Fruit fly (Drosophila melanogaster) whole organism, embryonic: ENCODE results near the gene Chchd3.

Experiments used
- Aef1 ChIP-seq: fragments of 200-800 bp; sonication (Bioruptor generic); IDR thresholded peaks from 3 replicates; pipeline ENCODE4 v1.3.6; 2022; ENCODE audit warnings: missing biosample characterization, missing genetic modification characterization
- CG10959 ChIP-seq: fragments of 200-800 bp; sonication (Bioruptor generic); IDR thresholded peaks from 2 replicates; pipeline ENCODE4 v1.3.6; 2022; ENCODE audit warnings: missing biosample characterization, missing genetic modification characterization
- CG10979 ChIP-seq: fragments of 200-800 bp; sonication (Bioruptor generic); optimal IDR thresholded peaks from 2 replicates; lab custom pipeline; 2018; ENCODE audit warnings: missing biosample characterization, mild to moderate bottlenecking, missing genetic modification characterization, moderate library complexity
- CG13287 ChIP-seq: fragments of 200-800 bp; sonication (Bioruptor generic); IDR thresholded peaks from 2 replicates; pipeline ENCODE4 v1.3.6; 2022; ENCODE audit warnings: missing biosample characterization, missing genetic modification characterization; ENCODE audit not compliant: partially characterized antibody
- CG14860 ChIP-seq: fragments of 200-800 bp; sonication (Bioruptor generic); IDR thresholded peaks from 3 replicates; pipeline ENCODE4 v1.3.6; 2022; ENCODE audit warnings: missing biosample characterization, missing genetic modification characterization; ENCODE audit not compliant: partially characterized antibody
- CG15073 ChIP-seq: fragments of 200-800 bp; sonication (Bioruptor generic); optimal IDR thresholded peaks from 2 replicates; lab custom pipeline; 2016; ENCODE audit warnings: missing biosample characterization, missing genetic modification characterization
- CG16815 ChIP-seq: fragments of 200-800 bp; sonication (Bioruptor generic); optimal IDR thresholded peaks from 3 replicates; lab custom pipeline; 2017; ENCODE audit warnings: missing biosample characterization, mild to moderate bottlenecking, missing genetic modification characterization
- CG18764 ChIP-seq: fragments of 200-800 bp; sonication (Bioruptor generic); optimal IDR thresholded peaks from 3 replicates; lab custom pipeline; 2016; ENCODE audit warnings: missing biosample characterization, missing genetic modification characterization
- CG30403 ChIP-seq: fragments of 200-800 bp; sonication (Bioruptor generic); optimal IDR thresholded peaks from 3 replicates; lab custom pipeline; 2016; ENCODE audit warnings: missing biosample characterization, missing genetic modification characterization
- CG31365 ChIP-seq: fragments of 200-800 bp; sonication (Bioruptor generic); optimal IDR thresholded peaks from 2 replicates; lab custom pipeline; 2018; ENCODE audit warnings: missing biosample characterization, mild to moderate bottlenecking, missing genetic modification characterization
- CG4820 ChIP-seq: fragments of 200-800 bp; sonication (Bioruptor generic); optimal IDR thresholded peaks from 3 replicates; lab custom pipeline; 2016; ENCODE audit warnings: missing biosample characterization, missing genetic modification characterization
- CG7271 ChIP-seq: fragments of 200-800 bp; sonication (Bioruptor generic); optimal IDR thresholded peaks from 2 replicates; lab custom pipeline; 2018; ENCODE audit warnings: missing biosample characterization, mild to moderate bottlenecking, missing genetic modification characterization, moderate library complexity
- CG7372 ChIP-seq: fragments of 200-800 bp; sonication (Bioruptor generic); IDR thresholded peaks from 2 replicates; pipeline ENCODE4 v1.3.6; 2022; ENCODE audit warnings: missing biosample characterization, missing genetic modification characterization
- CG7786 ChIP-seq: fragments of 200-800 bp; sonication (Bioruptor generic); optimal IDR thresholded peaks from 2 replicates; lab custom pipeline; 2016; ENCODE audit warnings: missing biosample characterization, missing genetic modification characterization
- CG7839 ChIP-seq: fragments of 200-800 bp; sonication (Bioruptor generic); optimal IDR thresholded peaks from 3 replicates; lab custom pipeline; 2018; ENCODE audit warnings: missing biosample characterization, mild to moderate bottlenecking, missing genetic modification characterization, moderate library complexity
- CG7928 ChIP-seq: fragments of 200-800 bp; sonication (Bioruptor generic); optimal IDR thresholded peaks from 2 replicates; lab custom pipeline; 2017; ENCODE audit warnings: missing biosample characterization, mild to moderate bottlenecking, missing genetic modification characterization
- CG8089 ChIP-seq: fragments of 200-800 bp; sonication (Bioruptor generic); optimal IDR thresholded peaks from 3 replicates; lab custom pipeline; 2016; ENCODE audit warnings: missing biosample characterization, missing genetic modification characterization
- Dp ChIP-seq: fragments of 200-800 bp; sonication (Bioruptor generic); optimal IDR thresholded peaks from 2 replicates; lab custom pipeline; 2018; ENCODE audit warnings: missing biosample characterization, mild to moderate bottlenecking, missing genetic modification characterization, moderate library complexity
- Elba2 ChIP-seq: fragments of 200-800 bp; sonication (Bioruptor generic); optimal IDR thresholded peaks from 3 replicates; lab custom pipeline; 2016; ENCODE audit warnings: missing biosample characterization, missing genetic modification characterization
- Gsc ChIP-seq: fragments of 200-800 bp; sonication (Bioruptor generic); IDR thresholded peaks from 2 replicates; pipeline ENCODE4 v1.3.6; 2022; ENCODE audit warnings: missing biosample characterization, missing genetic modification characterization
- Kr ChIP-seq: fragments of 200-800 bp; sonication (Bioruptor generic); optimal IDR thresholded peaks from 2 replicates; lab custom pipeline; 2017; ENCODE audit warnings: missing biosample characterization, mild to moderate bottlenecking, missing genetic modification characterization
- Meics ChIP-seq: fragments of 200-800 bp; sonication (Bioruptor generic); optimal IDR thresholded peaks from 2 replicates; lab custom pipeline; 2017; ENCODE audit warnings: missing biosample characterization, mild to moderate bottlenecking, missing genetic modification characterization
- Mes4 ChIP-seq: fragments of 200-800 bp; sonication (Bioruptor generic); optimal IDR thresholded peaks from 2 replicates; lab custom pipeline; 2016; ENCODE audit warnings: missing biosample characterization, missing genetic modification characterization
- PHDP ChIP-seq: fragments of 200-800 bp; sonication (Bioruptor generic); optimal IDR thresholded peaks from 3 replicates; lab custom pipeline; 2018; ENCODE audit warnings: missing biosample characterization, mild to moderate bottlenecking, missing genetic modification characterization, moderate library complexity
- Six4 ChIP-seq: fragments of 200-800 bp; sonication (Bioruptor generic); optimal IDR thresholded peaks from 2 replicates; lab custom pipeline; 2016; ENCODE audit warnings: missing biosample characterization, missing genetic modification characterization
- Stat92E ChIP-seq, 3 experiments: fragments of >200 bp in 2 of 3; fragments of 200-800 bp in 1 of 3; sonication (Bioruptor generic) in 1 of 3; optimal IDR thresholded peaks; 2 replicates each; lab custom pipeline; 2017 to 2019; ENCODE audit warnings: missing biosample characterization in 3 of 3, missing genetic modification characterization in 3 of 3, mild to moderate bottlenecking in 1 of 3, moderate library complexity in 1 of 3
- abd-A ChIP-seq: fragments of 200-800 bp; sonication (Bioruptor generic); optimal IDR thresholded peaks from 3 replicates; lab custom pipeline; 2019; ENCODE audit warnings: missing biosample characterization, mild to moderate bottlenecking, missing genetic modification characterization, moderate library complexity
- ash1 ChIP-seq: fragments of 200-800 bp; sonication (Bioruptor generic); optimal IDR thresholded peaks from 2 replicates; lab custom pipeline; 2018; ENCODE audit warnings: missing biosample characterization, mild to moderate bottlenecking, missing genetic modification characterization
- cad ChIP-seq: fragments of >200 bp; optimal IDR thresholded peaks from 2 replicates; lab custom pipeline; 2017; ENCODE audit warnings: missing biosample characterization, missing genetic modification characterization
- caup ChIP-seq: fragments of 200-800 bp; sonication (Bioruptor generic); optimal IDR thresholded peaks from 3 replicates; lab custom pipeline; 2017; ENCODE audit warnings: missing biosample characterization, mild to moderate bottlenecking, missing genetic modification characterization, moderate library complexity; ENCODE audit not compliant: severe bottlenecking
- chif ChIP-seq, 2 experiments: fragments of 200-800 bp; sonication (Bioruptor generic); optimal IDR thresholded peaks; 3 replicates each; lab custom pipeline; 2016; ENCODE audit warnings: missing biosample characterization in 2 of 2, missing genetic modification characterization in 2 of 2
- chn ChIP-seq: fragments of 200-800 bp; sonication (Bioruptor generic); optimal IDR thresholded peaks from 2 replicates; lab custom pipeline; 2016; ENCODE audit warnings: missing biosample characterization, missing genetic modification characterization
- cwo ChIP-seq: fragments of 200-800 bp; sonication (Bioruptor generic); optimal IDR thresholded peaks from 3 replicates; lab custom pipeline; 2017; ENCODE audit warnings: missing biosample characterization, missing genetic modification characterization, mild to moderate bottlenecking, moderate library complexity, missing genetic modification reagents
- dmrt99B ChIP-seq: fragments of 200-800 bp; sonication (Bioruptor generic); optimal IDR thresholded peaks from 2 replicates; lab custom pipeline; 2018; ENCODE audit warnings: missing biosample characterization, mild to moderate bottlenecking, missing genetic modification characterization, moderate library complexity
- ewg ChIP-seq: fragments of 200-800 bp; sonication (Bioruptor generic); optimal IDR thresholded peaks from 3 replicates; lab custom pipeline; 2017; ENCODE audit warnings: mild to moderate bottlenecking, missing biosample characterization, missing genetic modification reagents, missing genetic modification characterization
- h ChIP-seq: fragments of >200 bp; optimal IDR thresholded peaks from 2 replicates; lab custom pipeline; 2017
- knrl ChIP-seq: fragments of 200-800 bp; sonication (Bioruptor generic); IDR thresholded peaks from 3 replicates; pipeline ENCODE4 v1.3.6; 2022; ENCODE audit warnings: missing biosample characterization, missing genetic modification characterization; ENCODE audit not compliant: partially characterized antibody
- lilli ChIP-seq: fragments of 200-800 bp; sonication (Bioruptor generic); optimal IDR thresholded peaks from 3 replicates; lab custom pipeline; 2016; ENCODE audit warnings: missing biosample characterization, missing genetic modification characterization
- lmd ChIP-seq: fragments of 200-800 bp; sonication (Bioruptor generic); IDR thresholded peaks from 2 replicates; pipeline ENCODE4 v1.3.6; 2022; ENCODE audit warnings: missing biosample characterization, missing genetic modification characterization
- lola ChIP-seq, 3 experiments: fragments of >200 bp in 2 of 3; fragments of 200-800 bp in 1 of 3; sonication (Bioruptor generic) in 1 of 3; optimal IDR thresholded peaks; 2 replicates each; lab custom pipeline; 2017 to 2019; ENCODE audit warnings: missing biosample characterization in 3 of 3, missing genetic modification characterization in 3 of 3, mild to moderate bottlenecking in 1 of 3, moderate library complexity in 1 of 3
- lov ChIP-seq, 2 experiments: fragments of 200-800 bp in 1 of 2; fragments of >200 bp in 1 of 2; sonication (Bioruptor generic) in 1 of 2; IDR thresholded peaks in 1 of 2; optimal IDR thresholded peaks in 1 of 2; 2 replicates in 1 of 2; 3 replicates in 1 of 2; pipeline versions ENCODE4 v1.3.6 to Lab custom; 2017 to 2022; ENCODE audit warnings: missing biosample characterization in 1 of 2, missing genetic modification characterization in 1 of 2
- nom ChIP-seq: fragments of 200-800 bp; sonication (Bioruptor generic); optimal IDR thresholded peaks from 2 replicates; lab custom pipeline; 2017; ENCODE audit warnings: missing biosample characterization, missing genetic modification characterization, mild to moderate bottlenecking, moderate library complexity, missing genetic modification reagents
- pb ChIP-seq: fragments of 200-800 bp; sonication (Bioruptor generic); optimal IDR thresholded peaks from 3 replicates; lab custom pipeline; 2016; ENCODE audit warnings: missing biosample characterization, missing genetic modification characterization
- pfk ChIP-seq: fragments of 200-800 bp; sonication (Bioruptor generic); optimal IDR thresholded peaks from 2 replicates; lab custom pipeline; 2018; ENCODE audit warnings: missing biosample characterization, mild to moderate bottlenecking, missing genetic modification characterization, moderate library complexity
- pros ChIP-seq: fragments of 200-800 bp; sonication (Bioruptor generic); optimal IDR thresholded peaks from 3 replicates; lab custom pipeline; 2019; ENCODE audit warnings: missing biosample characterization, mild to moderate bottlenecking, missing genetic modification characterization, moderate library complexity
- pum ChIP-seq: fragments of 200-800 bp; sonication (Bioruptor generic); optimal IDR thresholded peaks from 2 replicates; lab custom pipeline; 2016; ENCODE audit warnings: missing biosample characterization, missing genetic modification characterization
- schlank ChIP-seq: fragments of 200-800 bp; sonication (Bioruptor generic); optimal IDR thresholded peaks from 2 replicates; lab custom pipeline; 2018; ENCODE audit warnings: missing biosample characterization, mild to moderate bottlenecking, missing genetic modification characterization
- sens ChIP-seq: fragments of 200-800 bp; sonication (Bioruptor generic); peaks from one replicate; lab custom pipeline; 2016; ENCODE audit warnings: missing biosample characterization, missing genetic modification characterization
- vvl ChIP-seq: fragments of 200-800 bp; sonication (Bioruptor generic); IDR thresholded peaks from 2 replicates; pipeline ENCODE4 v1.3.6; 2022; ENCODE audit warnings: missing biosample characterization, missing genetic modification characterization
- z ChIP-seq: fragments of 200-800 bp; sonication (Bioruptor generic); IDR thresholded peaks from 3 replicates; pipeline ENCODE4 v1.3.6; 2022; ENCODE audit warnings: missing biosample characterization, missing genetic modification characterization

Gene Chchd3

dm6 chr3R:31053784-31054221, at the start of gene Chchd3 (continued):
- no peak for TF ChIP-seq Kr (GFP tag; lab: Kevin White, UChicago)
- TF ChIP-seq z (GFP tag; lab: Robert Waterston, UW) = 0 out of 3 replicates have a peak, but pooled peaks have one; percentile 41
- peak in 1 of 3 experiments; percentile 68 for TF ChIP-seq Stat92E (GFP tag; optimal IDR thresholded peaks at IDR 0.05; lab: Kevin White, UChicago)
- TF ChIP-seq CG7786 = no peak
- TF ChIP-seq CG7839 (tag; lab: Kevin White, UChicago) = no peak
- TF ChIP-seq pros (GFP tag; lab: Kevin White, UChicago) = peak; percentile 22
- TF ChIP-seq CG18764 = no peak
- TF ChIP-seq abd-A = no peak
- no peak for TF ChIP-seq CG16815
- no peak for TF ChIP-seq CG15073 (GFP tag; lab: Kevin White, UChicago)
- no peak for TF ChIP-seq lmd (GFP tag; lab: Robert Waterston, UW)
- TF ChIP-seq Elba2 (GFP tag; lab: Kevin White, UChicago) = peak; percentile 31
- TF ChIP-seq CG7928 (GFP tag; lab: Kevin White, UChicago) = peak; percentile 93
- no peak for TF ChIP-seq Aef1
- no peak for TF ChIP-seq CG31365 (tag; lab: Kevin White, UChicago)
- no peak for TF ChIP-seq CG4820 (GFP tag; lab: Kevin White, UChicago)
- TF ChIP-seq pum (GFP tag; lab: Kevin White, UChicago) = no peak
- TF ChIP-seq chn (GFP tag; lab: Kevin White, UChicago) = no peak
- no peak for TF ChIP-seq lola (GFP tag; optimal IDR thresholded peaks at IDR 0.05; lab: Kevin White, UChicago)
- no peak for TF ChIP-seq CG7372 (GFP tag; lab: Robert Waterston, UW)
- no peak for TF ChIP-seq ash1 (GFP tag; lab: Kevin White, UChicago)
- no peak for TF ChIP-seq PHDP
- TF ChIP-seq vvl (GFP tag; lab: Robert Waterston, UW) = peak; percentile 57
- TF ChIP-seq sens = peak; percentile 86
- no peak for TF ChIP-seq CG10959 (GFP tag; lab: Robert Waterston, UW)
- no peak for TF ChIP-seq CG7271
- no peak for TF ChIP-seq CG8089 (GFP tag; lab: Kevin White, UChicago)
- TF ChIP-seq cwo (GFP tag; lab: Kevin White, UChicago) = no peak
- peak; percentile 6 for TF ChIP-seq CG10979 (tag; lab: Kevin White, UChicago)
- TF ChIP-seq chif (GFP tag; optimal IDR thresholded peaks at IDR 0.05; lab: Kevin White, UChicago) = no peak
- no peak for TF ChIP-seq Gsc (GFP tag; lab: Robert Waterston, UW)
- no peak for TF ChIP-seq lov (optimal IDR thresholded peaks at IDR 0.05; lab: Kevin White, UChicago)
- TF ChIP-seq lov (GFP tag; IDR thresholded peaks at IDR 0.05; lab: Robert Waterston, UW) = peak; percentile 16; the same call in 1 of the 3 replicates
- TF ChIP-seq h = no peak
- no peak for TF ChIP-seq dmrt99B (tag; lab: Kevin White, UChicago)
- no peak for TF ChIP-seq nom
- TF ChIP-seq pfk = no peak
- no peak for TF ChIP-seq cad (GFP tag; lab: Kevin White, UChicago)
- no peak for TF ChIP-seq Meics (GFP tag; lab: Kevin White, UChicago)
- peak; percentile 22 for TF ChIP-seq CG30403
- TF ChIP-seq schlank (tag; lab: Kevin White, UChicago) = no peak
- peak; percentile 31; the same call in 1 of the 3 replicates for TF ChIP-seq knrl (GFP tag; lab: Robert Waterston, UW)
- no peak for TF ChIP-seq CG14860 (GFP tag; lab: Robert Waterston, UW)
- no peak for TF ChIP-seq pb
- no peak for TF ChIP-seq Six4 (GFP tag; lab: Kevin White, UChicago)
- no peak for TF ChIP-seq Mes4
- TF ChIP-seq ewg = no peak
- TF ChIP-seq Dp (GFP tag; lab: Kevin White, UChicago) = peak; percentile 78
- peak; percentile 54; the same call in 1 of the 2 replicates for TF ChIP-seq CG13287 (GFP tag; lab: Robert Waterston, UW)
- TF ChIP-seq caup = no peak
- TF ChIP-seq lilli (GFP tag; lab: Kevin White, UChicago) = peak; percentile 15
